Worm (Caenorhabditis elegans) whole organism, L3 larva: ENCODE data around the gene gst-35.

Experiments
- ama-1 ChIP-seq: fragments of 150-350 bp; optimal IDR thresholded peaks from 2 replicates; lab custom pipeline; 2018
- egl-27 ChIP-seq: sonication (generic microtip); optimal IDR thresholded peaks from 4 replicates; lab custom pipeline; 2017; ENCODE audit warnings: missing biosample characterization, missing genetic modification reagents, missing genetic modification characterization
- mdl-1 ChIP-seq: fragments of 150-350 bp; optimal IDR thresholded peaks from 2 replicates; lab custom pipeline; 2014; ENCODE audit warnings: missing biosample characterization, missing genetic modification characterization
- nhr-12 ChIP-seq: fragments of 150-350 bp; optimal IDR thresholded peaks from 2 replicates; lab custom pipeline; 2014; ENCODE audit warnings: missing biosample characterization, missing genetic modification characterization
- pha-4 ChIP-seq: fragments of 150-350 bp; optimal IDR thresholded peaks from 2 replicates; lab custom pipeline; 2014; ENCODE audit warnings: missing biosample characterization, missing genetic modification reagents, missing genetic modification characterization
- unc-39 ChIP-seq: sonication (generic microtip); optimal IDR thresholded peaks from 4 replicates; lab custom pipeline; 2017; ENCODE audit warnings: missing biosample characterization, missing genetic modification characterization

DNA sequence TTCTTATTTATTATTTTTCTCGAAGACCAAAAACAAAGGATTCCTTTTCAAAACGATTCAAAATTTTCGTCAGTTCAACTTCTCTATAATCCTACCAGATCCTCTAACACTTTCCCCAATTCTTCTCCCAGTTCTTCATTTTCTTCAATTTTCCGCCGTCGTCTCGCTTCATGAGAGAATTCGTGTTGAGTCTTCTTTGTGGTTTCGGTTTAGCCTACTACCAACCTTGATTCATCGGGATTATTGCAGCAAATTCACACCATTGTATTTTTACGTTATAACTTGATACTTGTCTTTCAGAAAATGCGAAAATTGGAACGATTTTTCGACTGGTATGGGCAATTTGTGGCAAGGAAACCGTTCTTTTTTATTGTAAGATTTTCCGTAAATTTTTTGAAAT lies 27.3 kb downstream of the gst-35 start, which contains the start of gene ptr-20:
- TF ChIP-seq ama-1 (lab: Kevin White, UChicago) (no peak), egl-27 (tag; lab: Kevin White, UChicago) (no peak), pha-4 (no peak), nhr-12 (tag; lab: Kevin White, UChicago) (no peak), unc-39 (tag; lab: Kevin White, UChicago) (no peak), mdl-1 (no peak)
